Worm (Caenorhabditis elegans): ENCODE results near the gene ins-13.

ce11 chrII:5593377-5593932, 48.8 kb upstream of the ins-13 start, which contains the start of gene cdc-14:
- TF ChIP-seq T22C8.4 (GFP tag; IDR thresholded peaks at IDR 0.05) (no peak), tab-1 (GFP tag; IDR thresholded peaks at IDR 0.05) (no peak), flt-1 (GFP tag; IDR thresholded peaks at IDR 0.05) (no peak), cog-1 (tag; optimal IDR thresholded peaks at IDR 0.05) (peak; percentile 60), klf-2 (GFP tag; conservative IDR thresholded peaks at IDR 0.05) (no peak)

All from whole organism, midembryonic.